Worm (Caenorhabditis elegans) whole organism, L4 larva: Measurements from ENCODE around the gene R05G6.5.

ENCODE experiments used
- F26F4.8 ChIP-seq: fragments of 200-800 bp; sonication (Bioruptor generic); conservative IDR thresholded peaks from 2 replicates; pipeline ENCODE4 v1.3.6; 2022; ENCODE audit warnings: missing genetic modification characterization, missing compliant biosample characterization
- F49E8.2 ChIP-seq: sonication (generic microtip); optimal IDR thresholded peaks from 2 replicates; lab custom pipeline; 2016; ENCODE audit warnings: missing compliant biosample characterization, mild to moderate bottlenecking, missing genetic modification characterization, borderline replicate concordance
- R02D3.7 ChIP-seq: fragments of 150-350 bp; sonication (generic microtip); optimal IDR thresholded peaks from 3 replicates; lab custom pipeline; 2014; ENCODE audit warnings: missing biosample characterization, missing genetic modification characterization
- T20F7.1 ChIP-seq: fragments of 200-800 bp; sonication (Bioruptor generic); optimal IDR thresholded peaks from 2 replicates; lab custom pipeline; 2018; ENCODE audit warnings: mild to moderate bottlenecking, missing genetic modification characterization, missing compliant biosample characterization
- T26A8.4 ChIP-seq: fragments of 200-800 bp; sonication (Bioruptor generic); IDR thresholded peaks from 2 replicates; pipeline ENCODE4 v1.3.6; 2022; ENCODE audit warnings: missing genetic modification characterization, missing compliant biosample characterization
- Y5F2A.4 ChIP-seq: fragments of 200-800 bp; sonication (Bioruptor generic); optimal IDR thresholded peaks from 2 replicates; lab custom pipeline; 2018; ENCODE audit warnings: mild to moderate bottlenecking, missing genetic modification characterization, missing compliant biosample characterization
- Y75B8A.6 ChIP-seq: fragments of 200-800 bp; sonication (Bioruptor generic); IDR thresholded peaks from 2 replicates; pipeline ENCODE4 v1.3.6; 2022; ENCODE audit warnings: missing genetic modification reagents, missing genetic modification characterization, missing compliant biosample characterization
- aha-1 ChIP-seq: fragments of 150-350 bp; peaks from one replicate; lab custom pipeline; 2014; ENCODE audit warnings: missing biosample characterization, missing genetic modification characterization
- aly-2 ChIP-seq: sonication (generic microtip); optimal IDR thresholded peaks from 2 replicates; lab custom pipeline; 2018; ENCODE audit warnings: missing biosample characterization, missing genetic modification characterization
- arid-1 ChIP-seq: fragments of 200-800 bp; sonication (Bioruptor generic); conservative IDR thresholded peaks from 2 replicates; pipeline ENCODE4 v1.3.6; 2022; ENCODE audit warnings: missing genetic modification reagents, missing genetic modification characterization, missing compliant biosample characterization
- ceh-28 ChIP-seq: fragments of 150-350 bp; optimal IDR thresholded peaks from 2 replicates; lab custom pipeline; 2014; ENCODE audit warnings: missing biosample characterization, missing genetic modification reagents, missing genetic modification characterization
- ceh-32 ChIP-seq: sonication (generic microtip); optimal IDR thresholded peaks from 2 replicates; lab custom pipeline; 2016; ENCODE audit warnings: mild to moderate bottlenecking, missing genetic modification characterization, missing compliant biosample characterization; ENCODE audit not compliant: poor library complexity
- ceh-62 ChIP-seq: sonication (generic microtip); optimal IDR thresholded peaks from 2 replicates; lab custom pipeline; 2017; ENCODE audit warnings: missing biosample characterization, missing genetic modification characterization
- cey-2 ChIP-seq: sonication (generic microtip); optimal IDR thresholded peaks from 3 replicates; lab custom pipeline; 2017; ENCODE audit warnings: missing genetic modification characterization, mild to moderate bottlenecking, missing compliant biosample characterization, antibody characterized with exemption, borderline replicate concordance; ENCODE audit not compliant: insufficient read depth
- daf-16 ChIP-seq, 3 experiments: sonication (generic microtip); optimal IDR thresholded peaks; 2 replicates each; lab custom pipeline; 2016 to 2017; ENCODE audit warnings: missing genetic modification characterization in 3 of 3, missing genetic modification reagents in 3 of 3, mild to moderate bottlenecking in 2 of 3, missing compliant biosample characterization in 2 of 3, missing biosample characterization in 1 of 3, moderate library complexity in 1 of 3
- daf-19 ChIP-seq: fragments of 200-800 bp; sonication (Bioruptor generic); conservative IDR thresholded peaks from 2 replicates; pipeline ENCODE4 v1.3.6; 2022; ENCODE audit warnings: missing genetic modification characterization, missing compliant biosample characterization
- dmd-6 ChIP-seq: fragments of 200-800 bp; sonication (Bioruptor generic); IDR thresholded peaks from 2 replicates; pipeline ENCODE4 v1.3.6; 2022; ENCODE audit warnings: missing genetic modification reagents, missing genetic modification characterization, missing compliant biosample characterization
- dmd-8 ChIP-seq: fragments of 200-800 bp; sonication (Bioruptor generic); IDR thresholded peaks from 2 replicates; pipeline ENCODE4 v1.3.6; 2022; ENCODE audit warnings: missing genetic modification characterization, missing compliant biosample characterization
- dve-1 ChIP-seq: sonication (generic microtip); optimal IDR thresholded peaks from 2 replicates; lab custom pipeline; 2017; ENCODE audit warnings: antibody characterized with exemption, mild to moderate bottlenecking, missing genetic modification characterization, missing compliant biosample characterization; ENCODE audit not compliant: insufficient read depth
- egl-27 ChIP-seq: sonication (generic microtip); optimal IDR thresholded peaks from 3 replicates; lab custom pipeline; 2017; ENCODE audit warnings: missing biosample characterization, missing genetic modification reagents, missing genetic modification characterization
- hlh-30 ChIP-seq: sonication (generic microtip); optimal IDR thresholded peaks from 2 replicates; lab custom pipeline; 2017; ENCODE audit warnings: antibody characterized with exemption, mild to moderate bottlenecking, missing genetic modification characterization, missing compliant biosample characterization; ENCODE audit not compliant: insufficient read depth
- lin-29 ChIP-seq: fragments of 200-800 bp; sonication (Bioruptor generic); IDR thresholded peaks from 2 replicates; pipeline ENCODE4 v1.3.6; 2022; ENCODE audit warnings: missing genetic modification reagents, missing genetic modification characterization, missing compliant biosample characterization
- madf-5 ChIP-seq, 2 experiments: fragments of 200-800 bp; sonication (Bioruptor generic); IDR thresholded peaks; 2 replicates each; pipeline ENCODE4 v1.3.6; 2022; ENCODE audit warnings: missing compliant biosample characterization in 2 of 2, missing genetic modification characterization in 2 of 2
- mep-1 ChIP-seq: fragments of 150-350 bp; sonication (generic microtip); optimal IDR thresholded peaks from 3 replicates; lab custom pipeline; 2014; ENCODE audit warnings: missing biosample characterization, missing genetic modification characterization
- mxl-3 ChIP-seq: fragments of 200-800 bp; sonication (Bioruptor generic); optimal IDR thresholded peaks from 2 replicates; lab custom pipeline; 2018; ENCODE audit warnings: mild to moderate bottlenecking, missing genetic modification characterization, missing compliant biosample characterization
- nhr-10 ChIP-seq: fragments of 150-350 bp; optimal IDR thresholded peaks from 2 replicates; lab custom pipeline; 2014; ENCODE audit warnings: missing biosample characterization, missing genetic modification characterization
- nhr-25 ChIP-seq: sonication (generic microtip); optimal IDR thresholded peaks from 2 replicates; lab custom pipeline; 2017; ENCODE audit warnings: missing genetic modification characterization, mild to moderate bottlenecking, missing compliant biosample characterization, antibody characterized with exemption, moderate library complexity, borderline replicate concordance; ENCODE audit not compliant: insufficient read depth
- nhr-28 ChIP-seq: fragments of 150-350 bp; optimal IDR thresholded peaks from 2 replicates; lab custom pipeline; 2014; ENCODE audit warnings: missing biosample characterization, missing genetic modification characterization
- nhr-42 ChIP-seq: fragments of 200-800 bp; sonication (Bioruptor generic); IDR thresholded peaks from 2 replicates; pipeline ENCODE4 v1.3.6; 2022; ENCODE audit warnings: missing genetic modification characterization, missing compliant biosample characterization
- nhr-48 ChIP-seq: sonication (generic microtip); optimal IDR thresholded peaks from 2 replicates; lab custom pipeline; 2016; ENCODE audit warnings: mild to moderate bottlenecking, missing genetic modification characterization, missing compliant biosample characterization
- nhr-6 ChIP-seq: fragments of 150-350 bp; optimal IDR thresholded peaks from 2 replicates; lab custom pipeline; 2014; ENCODE audit warnings: missing biosample characterization, missing genetic modification characterization
- nhr-77 ChIP-seq: fragments of 150-350 bp; optimal IDR thresholded peaks from 2 replicates; lab custom pipeline; 2014; ENCODE audit warnings: missing biosample characterization, missing genetic modification characterization
- php-3 ChIP-seq: fragments of 200-800 bp; sonication (Bioruptor generic); IDR thresholded peaks from 2 replicates; pipeline ENCODE4 v1.3.6; 2022; ENCODE audit warnings: missing genetic modification reagents, missing genetic modification characterization, missing compliant biosample characterization
- pqm-1 ChIP-seq: sonication (generic microtip); optimal IDR thresholded peaks from 2 replicates; lab custom pipeline; 2017; ENCODE audit warnings: missing biosample characterization, missing genetic modification characterization
- saeg-2 ChIP-seq: fragments of 200-800 bp; sonication (Bioruptor generic); IDR thresholded peaks from 2 replicates; pipeline ENCODE4 v1.3.6; 2022; ENCODE audit warnings: missing genetic modification reagents, missing genetic modification characterization, missing compliant biosample characterization
- skn-1 ChIP-seq: fragments of 150-350 bp; optimal IDR thresholded peaks from 2 replicates; lab custom pipeline; 2014; ENCODE audit warnings: missing biosample characterization, missing genetic modification characterization
- snpc-4 ChIP-seq: fragments of 150-350 bp; optimal IDR thresholded peaks from 2 replicates; lab custom pipeline; 2014; ENCODE audit warnings: missing biosample characterization, missing genetic modification characterization
- spr-3 ChIP-seq: fragments of 200-800 bp; sonication (Bioruptor generic); optimal IDR thresholded peaks from 2 replicates; lab custom pipeline; 2018; ENCODE audit warnings: mild to moderate bottlenecking, missing genetic modification characterization, missing compliant biosample characterization
- unc-62 ChIP-seq, 3 experiments: fragments of 150-350 bp in 1 of 3; sonication (generic microtip); optimal IDR thresholded peaks in 2 of 3; peaks in 1 of 3; 1 replicate in 1 of 3; 2 replicates in 2 of 3; lab custom pipeline; 2014 to 2017; ENCODE audit warnings: missing biosample characterization in 3 of 3, missing genetic modification characterization in 3 of 3, missing genetic modification reagents in 3 of 3, missing genotype in 1 of 3
- vab-7 ChIP-seq: fragments of 200-800 bp; sonication (Bioruptor generic); IDR thresholded peaks from 2 replicates; pipeline ENCODE4 v1.3.6; 2022; ENCODE audit warnings: missing genetic modification reagents, missing genetic modification characterization, missing compliant biosample characterization
- zfp-2 ChIP-seq: sonication (generic microtip); optimal IDR thresholded peaks from 2 replicates; lab custom pipeline; 2016; ENCODE audit warnings: mild to moderate bottlenecking, missing genetic modification characterization, missing compliant biosample characterization
- zfp-3 ChIP-seq: fragments of 200-800 bp; sonication (Bioruptor generic); conservative IDR thresholded peaks from 2 replicates; pipeline ENCODE4 v1.3.6; 2022; ENCODE audit warnings: missing genetic modification reagents, missing genetic modification characterization, missing compliant biosample characterization
- zip-2 ChIP-seq: fragments of 150-350 bp; optimal IDR thresholded peaks from 2 replicates; lab custom pipeline; 2014; ENCODE audit warnings: missing biosample characterization, missing genetic modification characterization

The R05G6.5 gene

ce11 chrIV:7497205-7497604 is 11.0 kb upstream of the R05G6.5 start (continued):
- 0 out of 2 replicates have a peak, but pooled peaks have one; percentile 38 for TF ChIP-seq php-3 (GFP tag; lab: Robert Waterston, UW)
- peak; percentile 15 for TF ChIP-seq nhr-48 (tag; lab: Kevin White, UChicago)
- TF ChIP-seq vab-7 (GFP tag; lab: Robert Waterston, UW): no peak
- TF ChIP-seq Y75B8A.6: no peak
- TF ChIP-seq nhr-42 (GFP tag; lab: Robert Waterston, UW): no peak
- peak; percentile 83 for TF ChIP-seq dmd-6
- no peak for TF ChIP-seq dve-1 (tag; lab: Kevin White, UChicago)
- TF ChIP-seq zip-2 (tag; lab: Kevin White, UChicago): no peak
- TF ChIP-seq daf-16 (GFP tag; optimal IDR thresholded peaks at IDR 0.05; lab: Kevin White, UChicago): no peak
- TF ChIP-seq daf-16 (tag; optimal IDR thresholded peaks at IDR 0.05; lab: Kevin White, UChicago): peak; percentile 53
- TF ChIP-seq unc-62 (GFP tag; optimal IDR thresholded peaks at IDR 0.05 in 1 of 2; lab: Kevin White, UChicago): peak in 1 of 2 experiments; percentile 6
- TF ChIP-seq unc-62 (tag; optimal IDR thresholded peaks at IDR 0.05; lab: Kevin White, UChicago): no peak
- no peak for TF ChIP-seq skn-1 (tag; lab: Kevin White, UChicago)
- TF ChIP-seq mxl-3 (GFP tag; lab: Kevin White, UChicago): peak; percentile 56
- no peak for TF ChIP-seq Y5F2A.4
- TF ChIP-seq mep-1 (tag; lab: Kevin White, UChicago): no peak
- TF ChIP-seq spr-3 (GFP tag; lab: Kevin White, UChicago): no peak
- peak; percentile 23 for TF ChIP-seq pqm-1
- TF ChIP-seq nhr-28 (tag; lab: Kevin White, UChicago): peak; percentile 83
- no peak for TF ChIP-seq cey-2 (tag; lab: Kevin White, UChicago)
- no peak for TF ChIP-seq saeg-2 (GFP tag; lab: Robert Waterston, UW)
- no peak for TF ChIP-seq ceh-28 (tag; lab: Kevin White, UChicago)
- TF ChIP-seq hlh-30 (tag; lab: Kevin White, UChicago): peak; percentile 10
- no peak for TF ChIP-seq ceh-62

DNA sequence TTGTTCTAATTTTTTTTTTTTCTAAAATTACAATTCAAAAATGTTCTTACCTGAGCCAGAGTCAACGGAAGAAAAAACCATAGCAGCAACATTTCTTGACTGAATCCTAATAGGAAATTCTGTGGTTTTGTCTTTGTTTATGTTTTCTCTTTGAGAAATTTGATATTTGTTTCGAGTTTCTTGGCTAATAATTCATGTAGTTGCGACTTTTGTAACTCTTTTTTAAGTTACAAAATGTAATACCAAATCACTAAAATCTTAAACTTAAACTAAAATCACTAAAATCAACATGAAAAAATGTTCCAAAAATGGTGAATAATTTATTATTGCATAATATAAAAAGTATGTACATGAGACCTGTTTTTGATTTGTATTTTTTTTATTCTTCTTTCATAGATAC is 10.4 kb upstream of the R05G6.5 start, which contains the start of gene egas-4:
egas-4 (minus strand) TSS at position 101 of the 400 bp plus-strand sequence.
- no peak for TF ChIP-seq aly-2 (tag; lab: Kevin White, UChicago)
- TF ChIP-seq nhr-6 (tag; lab: Kevin White, UChicago): no peak
- TF ChIP-seq zip-2 (tag; lab: Kevin White, UChicago): no peak
- TF ChIP-seq nhr-42 (GFP tag; lab: Robert Waterston, UW): no peak
- TF ChIP-seq aha-1 (tag; lab: Kevin White, UChicago): no peak
- no peak for TF ChIP-seq T20F7.1 (GFP tag; lab: Kevin White, UChicago)
- TF ChIP-seq zfp-3: no peak
- TF ChIP-seq nhr-10 (tag; lab: Kevin White, UChicago): no peak

DNA sequence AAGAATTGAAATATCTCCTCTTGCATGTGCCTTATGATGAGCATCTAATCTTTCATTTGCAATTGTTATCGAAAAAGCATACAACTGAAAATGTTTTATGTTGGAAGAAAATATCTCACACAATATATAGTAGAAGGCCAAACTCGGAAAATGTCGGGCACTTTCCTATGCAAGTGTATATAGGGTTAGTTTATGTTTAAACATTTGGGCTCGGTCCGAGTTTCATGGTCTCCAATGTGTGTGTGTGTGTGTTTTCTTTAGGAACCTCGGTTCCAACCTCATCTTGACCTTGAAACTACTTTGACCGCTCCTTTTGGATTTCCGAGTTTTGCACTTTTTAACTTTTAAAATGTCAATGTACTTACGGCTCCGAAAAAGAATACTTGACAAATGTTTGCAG is 8.9 kb upstream of the R05G6.5 start:
- 0 out of 2 replicates have a peak, but pooled peaks have one; percentile 15 for TF ChIP-seq dmd-8 (GFP tag; lab: Robert Waterston, UW)
- peak; percentile 49 for TF ChIP-seq snpc-4 (tag; lab: Kevin White, UChicago)
- TF ChIP-seq zfp-2 (tag; lab: Kevin White, UChicago): no peak
- TF ChIP-seq daf-19: 0 out of 2 replicates have a peak, but pooled peaks have one; percentile 18
- no peak for TF ChIP-seq F49E8.2 (tag; lab: Kevin White, UChicago)
- TF ChIP-seq egl-27 (tag; lab: Kevin White, UChicago): no peak
- no peak for TF ChIP-seq R02D3.7
- no peak for TF ChIP-seq ceh-32 (tag; lab: Kevin White, UChicago)
- TF ChIP-seq nhr-25 (tag; lab: Kevin White, UChicago): no peak
- TF ChIP-seq aha-1 (tag; lab: Kevin White, UChicago): peak; percentile 55
- 0 out of 2 replicates have a peak, but pooled peaks have one; percentile 33 for TF ChIP-seq arid-1
- TF ChIP-seq lin-29 (GFP tag; lab: Robert Waterston, UW): no peak
- no peak for TF ChIP-seq nhr-77 (tag; lab: Kevin White, UChicago)
- TF ChIP-seq madf-5 (GFP tag; IDR thresholded peaks at IDR 0.05; lab: Robert Waterston, UW): no peak
- TF ChIP-seq dve-1 (tag; lab: Kevin White, UChicago): peak; percentile 14
- peak; percentile 61; the same call in 1 of the 2 replicates for TF ChIP-seq F26F4.8
- TF ChIP-seq daf-16 (GFP tag; optimal IDR thresholded peaks at IDR 0.05; lab: Kevin White, UChicago): peak in 1 of 2 experiments; percentile 19
- TF ChIP-seq daf-16 (tag; optimal IDR thresholded peaks at IDR 0.05; lab: Kevin White, UChicago): no peak
- TF ChIP-seq T26A8.4 (GFP tag; lab: Robert Waterston, UW): no peak
